Worm (Caenorhabditis elegans) whole organism, mixed stage, embryonic: ENCODE data around the gene K12B6.9.

Experiments
- M03D4.4 ChIP-seq: sonication (generic microtip); optimal IDR thresholded peaks from 2 replicates; lab custom pipeline; 2017; ENCODE audit warnings: mild to moderate bottlenecking, missing genetic modification characterization, missing compliant biosample characterization
- bed-3 ChIP-seq: fragments of 200-800 bp; sonication (Bioruptor generic); optimal IDR thresholded peaks from 3 replicates; lab custom pipeline; 2018; ENCODE audit warnings: mild to moderate bottlenecking, missing genetic modification characterization, moderate library complexity, missing compliant biosample characterization
- blmp-1 ChIP-seq: fragments of 150-350 bp; optimal IDR thresholded peaks from 2 replicates; lab custom pipeline; 2014; ENCODE audit warnings: missing biosample characterization, missing genetic modification characterization
- ceh-39 ChIP-seq: fragments of 150-350 bp; optimal IDR thresholded peaks from 2 replicates; lab custom pipeline; 2014; ENCODE audit warnings: missing biosample characterization, missing genetic modification characterization
- ceh-43 ChIP-seq: fragments of 200-800 bp; sonication (Bioruptor generic); optimal IDR thresholded peaks from 2 replicates; lab custom pipeline; 2018; ENCODE audit warnings: mild to moderate bottlenecking, missing genetic modification characterization, moderate library complexity, missing compliant biosample characterization
- ceh-83 ChIP-seq: fragments of 200-800 bp; sonication (Bioruptor generic); optimal IDR thresholded peaks from 2 replicates; lab custom pipeline; 2018; ENCODE audit warnings: mild to moderate bottlenecking, missing genetic modification characterization, missing compliant biosample characterization
- ces-1 ChIP-seq: fragments of 150-350 bp; optimal IDR thresholded peaks from 2 replicates; lab custom pipeline; 2014; ENCODE audit warnings: missing biosample characterization, missing genetic modification reagents, missing genetic modification characterization
- cnd-1 ChIP-seq: fragments of 200-800 bp; sonication (Bioruptor generic); optimal IDR thresholded peaks from 2 replicates; lab custom pipeline; 2018; ENCODE audit warnings: mild to moderate bottlenecking, missing genetic modification characterization, missing compliant biosample characterization
- elt-1 ChIP-seq: sonication (generic microtip); optimal IDR thresholded peaks from 2 replicates; lab custom pipeline; 2017; ENCODE audit warnings: missing genetic modification characterization, mild to moderate bottlenecking, missing compliant biosample characterization, antibody characterized with exemption, moderate library complexity, borderline replicate concordance; ENCODE audit not compliant: insufficient read depth
- elt-3 ChIP-seq: fragments of 150-350 bp; optimal IDR thresholded peaks from 2 replicates; lab custom pipeline; 2014; ENCODE audit warnings: missing biosample characterization, missing genetic modification characterization
- flh-1 ChIP-seq: fragments of 200-800 bp; sonication (Bioruptor generic); optimal IDR thresholded peaks from 2 replicates; lab custom pipeline; 2018; ENCODE audit warnings: mild to moderate bottlenecking, missing genetic modification characterization, moderate library complexity, missing compliant biosample characterization
- ham-2 ChIP-seq: fragments of 200-800 bp; sonication (Bioruptor generic); optimal IDR thresholded peaks from 2 replicates; lab custom pipeline; 2018; ENCODE audit warnings: mild to moderate bottlenecking, missing genetic modification characterization, missing compliant biosample characterization
- hlh-1 ChIP-seq: fragments of 150-350 bp; optimal IDR thresholded peaks from 2 replicates; lab custom pipeline; 2014; ENCODE audit warnings: missing biosample characterization, missing genetic modification reagents, missing genetic modification characterization
- lin-13 ChIP-seq: fragments of 150-350 bp; optimal IDR thresholded peaks from 2 replicates; lab custom pipeline; 2014; ENCODE audit warnings: missing biosample characterization, missing genetic modification characterization
- lin-32 ChIP-seq: fragments of 200-800 bp; sonication (Bioruptor generic); optimal IDR thresholded peaks from 2 replicates; lab custom pipeline; 2018; ENCODE audit warnings: mild to moderate bottlenecking, missing genetic modification characterization, missing compliant biosample characterization
- lsy-2 ChIP-seq: fragments of 150-350 bp; optimal IDR thresholded peaks from 2 replicates; lab custom pipeline; 2014; ENCODE audit warnings: missing biosample characterization, missing genetic modification characterization
- mab-5 ChIP-seq: fragments of 150-350 bp; optimal IDR thresholded peaks from 2 replicates; lab custom pipeline; 2014; ENCODE audit warnings: missing biosample characterization, missing genetic modification characterization
- mep-1 ChIP-seq: fragments of 150-350 bp; optimal IDR thresholded peaks from 2 replicates; lab custom pipeline; 2017; ENCODE audit warnings: missing biosample characterization, missing genetic modification reagents, missing genetic modification characterization, inconsistent platforms
- mls-2 ChIP-seq: sonication (generic microtip); optimal IDR thresholded peaks from 2 replicates; lab custom pipeline; 2016; ENCODE audit warnings: mild to moderate bottlenecking, missing genetic modification characterization, moderate library complexity, missing compliant biosample characterization
- nhr-12 ChIP-seq: fragments of 150-350 bp; optimal IDR thresholded peaks from 2 replicates; lab custom pipeline; 2014; ENCODE audit warnings: missing biosample characterization, missing genetic modification characterization
- nhr-2 ChIP-seq: fragments of 150-350 bp; optimal IDR thresholded peaks from 2 replicates; lab custom pipeline; 2014; ENCODE audit warnings: missing biosample characterization, missing genetic modification characterization
- nhr-237 ChIP-seq: fragments of 150-350 bp; optimal IDR thresholded peaks from 2 replicates; lab custom pipeline; 2014; ENCODE audit warnings: missing biosample characterization, missing genetic modification characterization
- nhr-28 ChIP-seq: fragments of 150-350 bp; optimal IDR thresholded peaks from 2 replicates; lab custom pipeline; 2014; ENCODE audit warnings: missing biosample characterization, missing genetic modification characterization
- nhr-76 ChIP-seq: sonication (generic microtip); optimal IDR thresholded peaks from 2 replicates; lab custom pipeline; 2017; ENCODE audit warnings: missing biosample characterization, missing genetic modification characterization
- pha-4 ChIP-seq: fragments of 150-350 bp; optimal IDR thresholded peaks from 2 replicates; lab custom pipeline; 2018; ENCODE audit warnings: missing biosample characterization, missing genetic modification reagents, missing genetic modification characterization
- sem-2 ChIP-seq: fragments of 200-800 bp; sonication (Bioruptor generic); optimal IDR thresholded peaks from 2 replicates; lab custom pipeline; 2018; ENCODE audit warnings: mild to moderate bottlenecking, missing genetic modification characterization, missing compliant biosample characterization
- snpc-4 ChIP-seq: fragments of 150-350 bp; optimal IDR thresholded peaks from 2 replicates; lab custom pipeline; 2014; ENCODE audit warnings: missing biosample characterization, missing genetic modification characterization
- sptf-1 ChIP-seq: sonication (generic microtip); optimal IDR thresholded peaks from 2 replicates; lab custom pipeline; 2017; ENCODE audit warnings: mild to moderate bottlenecking, missing genetic modification characterization, moderate library complexity, missing compliant biosample characterization
- unc-120 ChIP-seq: sonication (generic microtip); optimal IDR thresholded peaks from 2 replicates; lab custom pipeline; 2017; ENCODE audit warnings: missing genetic modification characterization, missing compliant biosample characterization; ENCODE audit not compliant: poor library complexity, severe bottlenecking
- unc-39 ChIP-seq: fragments of 150-350 bp; optimal IDR thresholded peaks from 2 replicates; lab custom pipeline; 2014; ENCODE audit warnings: missing biosample characterization, missing genetic modification characterization
- unc-62 ChIP-seq: fragments of 150-350 bp; optimal IDR thresholded peaks from 2 replicates; lab custom pipeline; 2014; ENCODE audit warnings: missing biosample characterization, missing genetic modification reagents, missing genetic modification characterization
- zip-8 ChIP-seq: fragments of 150-350 bp; optimal IDR thresholded peaks from 2 replicates; lab custom pipeline; 2014; ENCODE audit warnings: missing biosample characterization, missing genetic modification characterization
- ztf-11 ChIP-seq: fragments of 150-350 bp; optimal IDR thresholded peaks from 2 replicates; lab custom pipeline; 2014; ENCODE audit warnings: missing biosample characterization, missing genetic modification characterization

The K12B6.9 gene

DNA sequence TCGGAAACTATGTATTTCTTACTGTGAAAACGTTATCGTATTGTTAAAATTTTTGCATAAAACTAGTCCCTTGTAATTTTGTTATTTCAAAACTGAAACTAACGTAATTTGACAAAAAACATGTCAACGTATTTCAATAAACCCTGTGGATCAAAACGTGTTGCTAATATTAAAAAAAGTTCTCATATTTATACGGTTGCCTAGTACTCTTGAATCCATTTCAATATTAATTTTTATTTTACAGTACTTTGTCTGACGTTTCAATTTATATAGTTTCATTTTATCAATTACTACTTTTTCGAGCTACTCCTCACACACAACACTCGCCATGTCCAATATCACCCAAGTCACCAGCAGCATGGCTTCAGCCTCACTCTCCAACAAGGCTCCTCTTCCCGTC is 11.0 kb upstream of the K12B6.9 start, which contains the start of gene sago-1:
Gene sago-1 (plus strand): TSS at position 301 of the 400 bp plus-strand sequence.
- no peak for TF ChIP-seq nhr-12 (tag; lab: Kevin White, UChicago)
- TF ChIP-seq ceh-83, result no peak
- no peak for TF ChIP-seq nhr-28 (tag; lab: Kevin White, UChicago)
- TF ChIP-seq lin-32 (GFP tag; lab: Kevin White, UChicago), result no peak
- TF ChIP-seq nhr-76 (tag; lab: Kevin White, UChicago), result no peak
- no peak for TF ChIP-seq zip-8 (tag; lab: Kevin White, UChicago)
- no peak for TF ChIP-seq elt-3 (tag; lab: Kevin White, UChicago)
- no peak for TF ChIP-seq nhr-237 (tag; lab: Kevin White, UChicago)

DNA sequence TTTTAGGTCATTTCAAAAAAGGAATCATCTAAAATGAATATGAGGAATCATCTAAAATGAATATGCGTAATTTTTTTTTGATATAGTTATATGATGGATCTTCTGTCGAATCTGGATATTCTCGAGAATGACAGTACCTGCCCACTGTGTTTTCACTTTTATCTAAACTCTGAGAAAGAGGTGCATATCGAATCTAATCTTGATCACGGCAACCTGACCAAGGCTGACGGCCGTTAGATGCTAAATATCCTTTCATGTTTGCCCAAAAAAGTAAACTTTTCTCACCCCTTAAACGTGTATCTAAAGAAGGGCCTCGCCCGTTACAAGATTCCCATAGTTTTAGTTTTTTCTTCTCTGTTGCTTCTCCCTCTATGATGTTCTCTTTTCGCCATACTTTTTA is 10.0 kb upstream of the K12B6.9 start:
- peak; percentile 89 for TF ChIP-seq elt-1 (tag; lab: Kevin White, UChicago)
- no peak for TF ChIP-seq flh-1 (GFP tag; lab: Kevin White, UChicago)
- no peak for TF ChIP-seq lin-13
- no peak for TF ChIP-seq ceh-83
- TF ChIP-seq ham-2, result no peak

- TF ChIP-seq ces-1 (no peak), ham-2 (no peak), blmp-1 (tag; lab: Kevin White, UChicago) (no peak), hlh-1 (tag; lab: Kevin White, UChicago) (no peak), zip-8 (tag; lab: Kevin White, UChicago) (no peak), sptf-1 (tag; lab: Kevin White, UChicago) (no peak), nhr-76 (tag; lab: Kevin White, UChicago) (no peak), flh-1 (GFP tag; lab: Kevin White, UChicago) (no peak)
Measured at ce11 chrV:6301046-6301445, 8.6 kb upstream of the K12B6.9 start.

DNA sequence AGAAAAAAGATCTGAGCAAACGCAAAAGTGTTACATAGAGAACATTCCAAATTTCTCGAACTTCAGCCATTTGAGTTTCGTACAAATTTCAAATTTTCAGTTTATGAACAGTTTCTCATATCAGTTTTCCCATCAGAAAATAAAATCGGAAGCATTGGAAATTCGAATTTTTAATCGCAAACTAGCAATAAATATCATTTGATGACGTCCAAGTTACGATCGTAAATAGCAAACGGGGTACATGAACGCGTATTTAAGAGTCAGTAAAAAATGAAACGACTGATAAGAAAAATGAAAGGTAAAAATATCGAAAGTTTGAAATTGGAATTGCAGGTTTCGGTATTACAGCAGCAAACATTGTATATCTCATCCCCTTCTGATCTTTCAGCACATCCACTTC is 1.2 kb downstream of the K12B6.9 start:
- TF ChIP-seq mep-1 (tag; lab: Kevin White, UChicago) (no peak), unc-62 (GFP tag; lab: Kevin White, UChicago) (no peak), pha-4 (no peak), ceh-39 (no peak), bed-3 (GFP tag; lab: Kevin White, UChicago) (no peak), hlh-1 (tag; lab: Kevin White, UChicago) (no peak), ceh-83 (no peak), elt-3 (tag; lab: Kevin White, UChicago) (no peak), lin-13 (no peak), unc-120 (tag; lab: Kevin White, UChicago) (no peak), mls-2 (tag; lab: Kevin White, UChicago) (no peak), M03D4.4 (no peak), nhr-2 (tag; lab: Kevin White, UChicago) (no peak), ham-2 (no peak), zip-8 (tag; lab: Kevin White, UChicago) (no peak), flh-1 (GFP tag; lab: Kevin White, UChicago) (no peak), lin-32 (GFP tag; lab: Kevin White, UChicago) (no peak), nhr-28 (tag; lab: Kevin White, UChicago) (no peak)
- TF ChIP-seq, all 35 proteins: peak for 0

- TF ChIP-seq snpc-4 (no peak), nhr-28 (tag; lab: Kevin White, UChicago) (no peak), nhr-76 (tag; lab: Kevin White, UChicago) (no peak), hlh-1 (tag; lab: Kevin White, UChicago) (no peak), cnd-1 (tag; lab: Kevin White, UChicago) (no peak), lin-13 (no peak), unc-62 (GFP tag; lab: Kevin White, UChicago) (no peak), mep-1 (tag; lab: Kevin White, UChicago) (no peak), ztf-11 (no peak), lsy-2 (tag; lab: Kevin White, UChicago) (no peak), nhr-12 (tag; lab: Kevin White, UChicago) (no peak), ces-1 (no peak)
Measured at ce11 chrV:6288607-6289006, 3.9 kb downstream of the K12B6.9 start, which contains the start of gene K12B6.11. TSS of gene K12B6.11 (plus strand) at chrV:6288907.

DNA sequence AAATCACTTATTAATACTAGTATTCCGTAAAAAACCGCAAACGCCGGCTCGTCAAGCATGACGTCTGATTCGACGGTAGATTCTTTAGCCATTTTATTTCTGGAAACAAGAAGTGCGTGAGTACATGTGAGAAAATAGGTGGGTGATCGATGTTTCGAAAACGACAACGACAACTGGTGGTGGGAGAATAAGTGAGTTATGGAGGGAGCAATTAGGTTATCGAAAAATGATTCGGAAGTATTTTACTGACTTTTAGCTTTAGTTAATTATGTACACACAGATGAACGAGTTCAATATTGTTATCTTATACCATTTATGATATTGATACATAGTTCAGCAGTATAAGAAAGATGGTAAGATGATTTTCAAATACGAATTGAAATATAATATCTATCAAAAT is 6.1 kb downstream of the K12B6.9 start, which contains the start of gene srn-1:
Gene srn-1 (minus strand): TSS at position 101 of the 400 bp plus-strand sequence.
- TF ChIP-seq elt-1 (tag; lab: Kevin White, UChicago) (no peak), M03D4.4 (no peak), ham-2 (no peak), unc-39 (tag; lab: Kevin White, UChicago) (no peak), mab-5 (tag; lab: Kevin White, UChicago) (no peak), unc-120 (tag; lab: Kevin White, UChicago) (no peak), lin-13 (no peak), nhr-28 (tag; lab: Kevin White, UChicago) (no peak), ceh-83 (no peak), ceh-43 (GFP tag; lab: Kevin White, UChicago) (no peak), sem-2 (GFP tag; lab: Kevin White, UChicago) (no peak), elt-3 (tag; lab: Kevin White, UChicago) (no peak), flh-1 (GFP tag; lab: Kevin White, UChicago) (no peak), zip-8 (tag; lab: Kevin White, UChicago) (no peak), ceh-39 (no peak), lsy-2 (tag; lab: Kevin White, UChicago) (no peak), blmp-1 (tag; lab: Kevin White, UChicago) (no peak), sptf-1 (tag; lab: Kevin White, UChicago) (no peak), mls-2 (tag; lab: Kevin White, UChicago) (no peak), snpc-4 (no peak)
